Fruit fly (Drosophila melanogaster) whole organism, wandering third instar larva: Measurements from ENCODE around the gene CG7142.

ENCODE experiments used
- Myc ChIP-seq: fragments of >200 bp; optimal IDR thresholded peaks from 2 replicates; lab custom pipeline; 2017
- Rel ChIP-seq, 2 experiments: fragments of 200-800 bp; sonication (Bioruptor generic) in 1 of 2; optimal IDR thresholded peaks; 2 replicates in 1 of 2; 3 replicates in 1 of 2; lab custom pipeline; 2016 to 2019; ENCODE audit warnings: mild to moderate bottlenecking in 2 of 2, missing biosample characterization in 2 of 2, missing genetic modification characterization in 2 of 2, moderate library complexity in 1 of 2
- brk ChIP-seq: fragments of 200-800 bp; sonication (Bioruptor generic); optimal IDR thresholded peaks from 2 replicates; lab custom pipeline; 2016; ENCODE audit warnings: missing biosample characterization, mild to moderate bottlenecking, missing genetic modification characterization

dm6 chr3R:18243000-18243399 is 36.3 kb downstream of the CG7142 start:
- no peak for TF ChIP-seq Myc (lab: Kevin White, UChicago)
- no peak for TF ChIP-seq brk (GFP tag; lab: Kevin White, UChicago)
- no peak for TF ChIP-seq Rel (GFP tag; optimal IDR thresholded peaks at IDR 0.05; lab: Kevin White, UChicago)
- TF ChIP-seq Rel (tag; optimal IDR thresholded peaks at IDR 0.05; lab: Kevin White, UChicago): no peak
